Worm (Caenorhabditis elegans) whole organism, L4/young adult: Measurements from ENCODE around the gene T10G3.2.

Experiments
- dao-5 ChIP-seq: sonication (generic microtip); optimal IDR thresholded peaks from 2 replicates; lab custom pipeline; 2016; ENCODE audit warnings: missing genotype, missing genetic modification characterization, moderate library complexity, missing compliant biosample characterization
- him-1 ChIP-seq: sonication (generic microtip); optimal IDR thresholded peaks from 2 replicates; lab custom pipeline; 2016; ENCODE audit warnings: missing genotype, missing genetic modification reagents, missing genetic modification characterization, missing compliant biosample characterization

DNA sequence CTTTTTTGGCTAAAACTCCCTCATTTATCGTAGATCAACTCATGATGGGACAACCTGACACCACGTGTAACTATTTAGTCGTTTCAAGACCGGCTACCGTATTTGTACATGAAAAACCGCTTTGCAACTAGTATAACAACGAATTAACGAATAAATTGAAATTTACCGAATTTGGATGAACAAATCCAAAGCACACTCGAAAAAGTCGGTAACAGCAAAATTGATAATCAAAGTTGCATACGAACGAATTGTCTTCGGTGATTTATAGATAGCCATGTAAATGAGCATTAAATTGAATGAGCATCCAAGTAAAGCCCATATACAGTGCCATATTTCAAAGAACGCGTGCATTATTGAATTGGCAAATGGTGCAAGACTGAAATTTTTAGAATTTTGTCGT lies 47.3 kb downstream of the T10G3.2 start, which contains the start of gene srd-17:
- no peak for TF ChIP-seq him-1 (tag; lab: Kevin White, UChicago)
- no peak for TF ChIP-seq dao-5 (tag; lab: Kevin White, UChicago)
